Fruit fly (Drosophila melanogaster): Measurements from ENCODE around the gene LanA.

LanA gene

dm6 chr3L:6262644-6263404 is 45.0 kb upstream of the LanA start, which contains the start of gene Ldh (continued):
- TF ChIP-seq NK7.1 (GFP tag; optimal IDR thresholded peaks at IDR 0.05): peak; percentile 78
- peak; percentile 62 for TF ChIP-seq CG33213 (GFP tag; optimal IDR thresholded peaks at IDR 0.05)
- peak; percentile 67 for TF ChIP-seq fu2 (GFP tag; optimal IDR thresholded peaks at IDR 0.05)
- TF ChIP-seq Oli (tag; optimal IDR thresholded peaks at IDR 0.05): peak; percentile 97
- peak; percentile 92 for TF ChIP-seq CG11723 (GFP tag; optimal IDR thresholded peaks at IDR 0.05)
- TF ChIP-seq ash1 (GFP tag; optimal IDR thresholded peaks at IDR 0.05): peak; percentile 58
- TF ChIP-seq CG11247 (GFP tag; IDR thresholded peaks at IDR 0.05): peak; percentile 83
- peak; percentile 92 for TF ChIP-seq Hr3 (GFP tag; optimal IDR thresholded peaks at IDR 0.05)
- TF ChIP-seq mld (GFP tag; IDR thresholded peaks at IDR 0.05; ENCODE audit: partially characterized antibody): no peak
- peak; percentile 93 for TF ChIP-seq Blimp-1 (GFP tag; optimal IDR thresholded peaks at IDR 0.05)
- TF ChIP-seq Neu2 (GFP tag; optimal IDR thresholded peaks at IDR 0.05; ENCODE audit: borderline replicate concordance): peak; percentile 4
- peak; percentile 76 for TF ChIP-seq dimm (GFP tag; IDR thresholded peaks at IDR 0.05)
- TF ChIP-seq dysf (GFP tag; IDR thresholded peaks at IDR 0.05): peak; percentile 96
- peak; percentile 87 for TF ChIP-seq CG8359 (GFP tag; optimal IDR thresholded peaks at IDR 0.05; ENCODE audit: borderline replicate concordance)
- TF ChIP-seq CG13287 (GFP tag; IDR thresholded peaks at IDR 0.05; ENCODE audit: partially characterized antibody): no peak
- peak; percentile 83 for TF ChIP-seq pum (GFP tag; optimal IDR thresholded peaks at IDR 0.05)
- TF ChIP-seq Rfx (GFP tag; IDR thresholded peaks at IDR 0.05): peak; percentile 90
- peak; percentile 96 for TF ChIP-seq phol (tag; optimal IDR thresholded peaks at IDR 0.05)
- peak; percentile 34 for TF ChIP-seq Myb (GFP tag; optimal IDR thresholded peaks at IDR 0.05)
- TF ChIP-seq YL-1 (GFP tag; optimal IDR thresholded peaks at IDR 0.05): peak; percentile 87
- TF ChIP-seq CG8089 (GFP tag; optimal IDR thresholded peaks at IDR 0.05): peak; percentile 57
- peak; percentile 83 for TF ChIP-seq CG11560 (tag; IDR thresholded peaks at IDR 0.05)
- TF ChIP-seq bsh (GFP tag; optimal IDR thresholded peaks at IDR 0.05): peak; percentile 82 to 97
- no peak for TF ChIP-seq prd (optimal IDR thresholded peaks at IDR 0.05)
- TF ChIP-seq prd (GFP tag; IDR thresholded peaks at IDR 0.05): peak; percentile 93
- TF ChIP-seq CG3838 (GFP tag; optimal IDR thresholded peaks at IDR 0.05): peak; percentile 82
- TF ChIP-seq CG30020 (tag; optimal IDR thresholded peaks at IDR 0.05): peak; percentile 85
- TF ChIP-seq CG11695 (GFP tag; IDR thresholded peaks at IDR 0.05): peak; percentile 95
- no peak for TF ChIP-seq CG42726 (GFP tag; IDR thresholded peaks at IDR 0.05; ENCODE audit: partially characterized antibody)
- peak; percentile 62; the same call in 1 of the 2 replicates for TF ChIP-seq Poxn (GFP tag; IDR thresholded peaks at IDR 0.05)
- TF ChIP-seq pnt (GFP tag; optimal IDR thresholded peaks at IDR 0.05): peak; percentile 62
- TF ChIP-seq CG3995 (GFP tag; optimal IDR thresholded peaks at IDR 0.05): peak; percentile 58
- peak; percentile 76 for TF ChIP-seq CG6654 (GFP tag; optimal IDR thresholded peaks at IDR 0.05)
- peak; percentile 7 for TF ChIP-seq BEAF-32 (GFP tag; optimal IDR thresholded peaks at IDR 0.05)
- TF ChIP-seq Sox102F (GFP tag; optimal IDR thresholded peaks at IDR 0.05): peak; percentile 97
- TF ChIP-seq CG4854 (GFP tag; optimal IDR thresholded peaks at IDR 0.05): peak; percentile 79
- TF ChIP-seq CG12104 (GFP tag; optimal IDR thresholded peaks at IDR 0.05): peak; percentile 90
- TF ChIP-seq fru (optimal IDR thresholded peaks at IDR 0.05): no peak
- peak; percentile 98 for TF ChIP-seq CG18599 (GFP tag; optimal IDR thresholded peaks at IDR 0.05)
- peak; percentile 97 for TF ChIP-seq Fer1 (GFP tag; optimal IDR thresholded peaks at IDR 0.05)
- TF ChIP-seq ken (GFP tag; IDR thresholded peaks at IDR 0.05): peak; percentile 79
- TF ChIP-seq pros (GFP tag; optimal IDR thresholded peaks at IDR 0.05): peak; percentile 77
- peak; percentile 84 for TF ChIP-seq CG31224 (GFP tag; IDR thresholded peaks at IDR 0.05)
- no peak for TF ChIP-seq bbx (GFP tag; IDR thresholded peaks at IDR 0.05; ENCODE audit: partially characterized antibody)
- peak; percentile 93 for TF ChIP-seq CG3281 (GFP tag; optimal IDR thresholded peaks at IDR 0.05)
- peak; percentile 96 for TF ChIP-seq CG8388 (GFP tag; optimal IDR thresholded peaks at IDR 0.05)
- peak; percentile 83 for TF ChIP-seq Awh (GFP tag; IDR thresholded peaks at IDR 0.05)
- peak; percentile 95 for TF ChIP-seq org-1 (GFP tag; optimal IDR thresholded peaks at IDR 0.05)
- TF ChIP-seq Hr39 (optimal IDR thresholded peaks at IDR 0.05): no peak
